Worm (Caenorhabditis elegans) whole organism, dauer: Measurements from ENCODE around the gene BE10.1.

Experiments used
- unc-62 ChIP-seq: sonication (generic microtip); optimal IDR thresholded peaks from 2 replicates; lab custom pipeline; 2017; ENCODE audit warnings: missing biosample characterization, missing genetic modification reagents, missing genetic modification characterization

BE10.1 gene

DNA sequence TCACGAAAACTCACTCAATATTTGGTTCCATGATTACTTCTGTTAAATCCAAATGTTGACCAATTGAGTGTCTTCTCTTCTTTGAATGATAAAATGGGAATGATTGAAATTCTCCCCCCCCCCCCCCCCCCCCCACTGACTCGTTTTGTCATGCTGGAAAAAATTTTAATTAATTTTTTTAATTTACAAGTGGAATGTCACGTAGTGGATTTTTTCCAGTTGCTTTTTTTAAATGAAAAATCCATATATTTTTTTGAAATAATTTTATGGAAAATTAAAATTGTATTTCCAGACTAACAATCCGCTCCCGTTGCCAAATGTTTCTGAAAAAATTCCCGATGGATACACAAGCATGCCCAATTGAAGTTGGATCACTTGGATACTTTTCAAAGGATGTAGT is at the start of gene BE10.1:
Gene BE10.1, minus strand, starts transcription at position 101 of the 400 bp plus-strand sequence.
- TF ChIP-seq unc-62 (GFP tag; lab: Kevin White, UChicago), result no peak

DNA sequence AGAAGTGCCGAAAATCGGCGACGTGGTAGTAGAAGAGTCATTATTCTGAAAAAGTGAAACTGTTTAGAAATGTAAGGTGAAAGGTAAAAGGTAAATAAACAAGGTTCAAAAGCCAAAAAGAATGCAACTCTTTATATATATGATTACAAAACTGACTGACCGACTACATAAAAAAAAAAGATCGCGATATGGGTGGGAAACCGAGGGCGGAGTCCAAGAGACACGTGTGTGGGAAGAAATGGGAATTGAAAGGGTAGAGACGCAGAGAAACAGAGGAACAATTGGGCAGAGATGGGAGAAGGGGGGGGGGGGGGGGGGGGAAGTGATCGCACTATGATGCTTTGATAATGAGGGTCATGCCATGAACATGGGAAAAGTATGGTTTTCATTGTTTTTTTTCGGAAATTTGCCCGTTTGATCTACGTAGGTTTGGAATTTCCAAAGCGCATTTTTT is 49.6 kb upstream of the BE10.1 start, which contains the start of gene Y37D8A.4:
Gene Y37D8A.4, minus strand, starts transcription at position 51 of the 454 bp plus-strand sequence.
- TF ChIP-seq unc-62 (GFP tag; lab: Kevin White, UChicago), result no peak

DNA sequence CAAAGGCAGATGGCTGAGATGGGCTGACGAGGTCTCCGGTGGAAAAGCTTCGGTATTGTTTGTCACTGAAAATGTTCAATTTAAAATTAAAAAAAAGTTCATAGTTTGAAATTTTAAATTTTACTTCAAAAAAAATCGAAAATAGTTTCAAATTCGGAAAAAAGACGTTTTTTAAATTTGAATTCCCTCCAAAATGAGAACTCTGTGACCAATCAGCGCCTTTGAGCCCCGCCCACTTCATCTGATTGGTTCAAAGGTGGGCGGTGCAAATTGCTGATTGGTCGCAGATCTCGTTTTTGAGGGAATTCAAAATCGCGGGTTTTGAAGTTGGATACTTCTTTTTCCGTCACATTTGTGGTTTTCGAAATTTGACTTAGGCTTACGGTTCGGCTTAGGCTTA is 49.0 kb upstream of the BE10.1 start:
- TF ChIP-seq unc-62 (GFP tag; lab: Kevin White, UChicago), result no peak

DNA sequence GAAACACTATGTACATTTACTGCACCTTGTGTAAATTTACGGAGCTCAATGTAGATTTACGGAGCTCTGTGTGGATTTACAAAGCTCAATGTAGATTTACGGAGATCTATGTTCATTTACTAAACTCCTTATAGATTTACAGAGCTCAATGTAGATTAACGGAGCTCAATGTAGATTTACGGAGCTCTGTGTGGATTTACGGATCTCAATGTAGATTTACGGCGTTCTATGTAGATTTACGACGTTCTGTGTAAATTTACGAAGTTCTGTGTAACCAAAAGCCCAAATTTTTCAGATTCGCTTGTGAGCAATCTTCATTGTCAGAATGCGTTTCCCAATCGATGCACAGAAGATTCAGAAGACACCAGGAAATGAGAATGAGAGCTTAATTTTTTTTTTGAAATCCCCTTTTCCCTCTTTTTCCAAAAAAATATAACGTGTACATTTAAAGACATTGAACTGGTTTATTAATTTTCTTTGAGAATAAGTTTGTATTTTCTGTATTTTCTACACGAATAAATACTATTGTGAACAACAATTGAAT is 47.5 kb upstream of the BE10.1 start:
- no peak for TF ChIP-seq unc-62 (GFP tag; lab: Kevin White, UChicago)

DNA sequence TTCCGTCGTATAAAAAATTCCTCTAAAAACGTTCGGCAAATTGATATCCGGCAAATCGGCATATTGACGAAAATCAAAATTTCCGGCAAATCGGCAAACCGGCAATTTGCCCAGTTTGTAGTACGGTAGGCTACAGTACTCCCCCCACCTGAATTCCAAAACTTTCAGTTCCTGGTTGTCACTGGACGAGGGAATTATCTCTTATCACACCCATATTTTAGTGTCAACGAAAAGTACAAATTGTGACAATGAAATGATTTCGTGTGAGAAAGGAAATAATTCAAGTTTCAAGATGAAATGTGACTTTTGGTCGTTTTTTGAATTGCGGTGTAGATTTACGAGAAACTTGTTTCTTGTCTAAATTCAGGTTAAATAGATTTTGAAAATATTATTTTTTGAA is 43.8 kb upstream of the BE10.1 start:
- no peak for TF ChIP-seq unc-62 (GFP tag; lab: Kevin White, UChicago)

DNA sequence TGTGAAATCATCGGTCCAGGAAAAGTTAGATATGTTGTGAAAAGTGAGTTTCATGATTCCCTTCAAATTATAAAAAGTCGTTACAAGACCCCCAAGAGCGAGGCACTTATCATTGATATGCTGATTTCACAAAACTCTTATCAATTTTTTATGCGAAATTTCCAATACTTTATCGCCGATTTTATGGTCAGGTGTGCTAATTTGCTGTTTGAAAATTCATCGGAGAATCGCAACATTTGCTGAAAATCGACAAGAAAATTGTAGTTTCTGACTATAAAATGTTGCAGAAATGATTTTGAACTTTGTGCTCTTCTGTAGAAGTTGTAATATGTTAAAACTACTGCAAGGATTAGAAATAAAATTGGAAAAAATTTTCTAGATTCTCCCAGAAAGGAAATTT is 42.4 kb upstream of the BE10.1 start:
- TF ChIP-seq unc-62 (GFP tag; lab: Kevin White, UChicago), result no peak

DNA sequence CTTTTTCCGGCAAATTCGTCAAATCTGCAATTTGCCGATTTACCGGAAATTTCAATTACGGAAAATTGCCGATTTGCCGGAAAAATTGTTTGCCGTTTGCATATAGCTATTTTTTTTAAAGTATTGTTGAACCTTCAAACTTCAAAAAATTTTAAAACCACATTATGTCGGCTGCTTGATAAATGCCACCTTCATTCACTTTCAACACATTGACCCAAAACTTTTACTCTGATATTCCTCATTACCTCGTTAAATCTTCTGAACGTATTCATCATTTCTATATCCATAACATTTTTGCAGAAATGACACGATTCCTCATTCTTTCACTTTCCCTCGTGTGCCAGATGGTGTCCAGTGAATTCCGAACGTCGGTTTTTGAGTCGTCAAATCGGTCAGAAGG is 39.7 kb upstream of the BE10.1 start, which contains the start of gene Y37D8A.3:
Gene Y37D8A.3, plus strand, starts transcription at position 301 of the 400 bp plus-strand sequence.
- TF ChIP-seq unc-62 (GFP tag; lab: Kevin White, UChicago), result no peak

DNA sequence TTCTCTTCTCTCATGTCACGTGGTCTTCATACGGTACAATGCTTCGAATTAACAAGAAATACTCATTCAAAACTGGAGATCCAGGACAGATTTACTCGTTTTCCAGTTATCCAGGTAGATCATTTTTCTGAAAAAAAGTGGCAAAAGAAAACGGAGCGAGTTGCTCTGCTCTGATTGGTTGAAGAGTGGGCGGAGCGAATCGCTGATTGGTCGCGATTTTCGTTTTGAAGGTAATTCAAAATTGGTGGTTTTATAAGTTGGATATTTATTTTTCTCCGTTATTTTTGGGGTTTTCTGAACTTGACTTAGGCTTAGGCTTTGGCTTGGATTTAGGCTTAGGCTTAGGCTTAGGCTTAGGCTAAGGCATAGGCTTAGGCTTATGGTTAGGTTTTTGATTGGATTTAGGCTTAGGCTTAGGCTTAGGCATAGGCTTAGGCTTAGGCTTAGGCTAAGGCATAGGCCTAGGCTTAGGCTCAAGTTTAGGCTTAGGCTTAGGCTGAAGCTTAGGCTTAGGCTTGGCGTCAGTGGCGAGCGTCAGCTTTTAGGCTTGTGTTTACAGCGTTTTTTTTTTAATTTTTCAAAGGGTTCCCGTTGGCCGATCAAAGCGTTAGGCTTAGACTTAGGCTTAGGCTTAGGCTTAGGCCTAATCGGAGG is 33.4 kb upstream of the BE10.1 start:
- no peak for TF ChIP-seq unc-62 (GFP tag; lab: Kevin White, UChicago)

DNA sequence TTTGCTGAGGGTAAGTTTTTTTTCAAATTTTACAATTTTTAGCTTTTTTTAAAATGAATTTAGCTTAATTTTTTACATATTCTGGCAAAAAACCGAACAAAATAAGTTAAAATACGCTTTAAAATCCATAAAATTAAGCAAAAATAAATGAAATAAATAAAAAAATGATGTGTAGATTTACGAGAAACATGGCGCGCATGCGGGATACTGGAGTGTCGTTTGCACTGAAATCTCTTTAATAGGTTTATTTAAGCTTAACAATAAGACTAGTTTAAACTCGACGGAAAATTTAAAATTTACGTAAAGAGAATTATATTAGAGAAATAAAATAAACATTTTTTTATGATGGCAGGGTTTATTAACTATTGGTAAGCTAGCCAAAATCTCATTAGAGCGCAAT is 32.0 kb upstream of the BE10.1 start:
- TF ChIP-seq unc-62 (GFP tag; lab: Kevin White, UChicago), result no peak

DNA sequence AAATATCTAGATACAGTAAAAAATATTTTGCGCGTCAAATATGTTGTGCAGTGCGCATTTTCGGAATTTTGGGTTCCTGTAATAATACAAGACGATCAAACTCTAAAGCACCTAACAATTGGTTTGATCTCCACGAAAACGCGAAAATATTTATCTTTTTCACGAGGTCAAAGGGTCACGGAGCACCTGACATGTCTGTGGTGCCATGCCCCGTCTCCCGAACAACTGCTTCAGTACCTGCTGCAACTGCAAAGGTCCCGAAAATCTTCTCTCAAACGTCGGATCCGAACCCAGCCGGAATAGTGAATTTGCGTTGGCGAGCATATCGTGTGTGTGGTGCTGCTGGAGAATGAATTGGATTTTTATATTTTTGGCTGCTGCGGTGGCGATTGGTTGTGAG is 30.6 kb upstream of the BE10.1 start, which contains the start of the genes Y37D8A.2 and Y37D8A.25:
Gene Y37D8A.2, plus strand, starts transcription at position 285 of the 400 bp plus-strand sequence.
Gene Y37D8A.25, minus strand, starts transcription at position 345 of the 400 bp plus-strand sequence.
- no peak for TF ChIP-seq unc-62 (GFP tag; lab: Kevin White, UChicago)

DNA sequence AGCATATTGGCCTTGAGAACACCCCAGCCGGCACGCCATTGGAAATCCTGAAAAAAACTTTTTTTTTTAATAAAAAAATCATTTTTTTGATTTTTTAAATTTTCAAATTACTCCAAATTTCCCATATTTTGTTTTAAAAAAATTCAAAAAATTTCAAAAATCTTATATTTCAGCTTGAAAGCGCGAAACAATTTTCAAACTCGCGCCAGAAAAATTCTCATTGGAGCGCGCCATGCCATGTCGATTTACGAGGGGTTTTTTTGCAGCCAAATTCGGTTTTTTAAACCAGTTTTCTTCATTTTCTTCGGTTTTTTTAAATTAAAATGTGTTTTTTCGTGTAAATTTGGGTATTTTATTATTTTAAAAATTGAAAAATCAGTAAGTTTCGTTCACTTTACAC is 29.8 kb upstream of the BE10.1 start:
- TF ChIP-seq unc-62 (GFP tag; lab: Kevin White, UChicago), result no peak

DNA sequence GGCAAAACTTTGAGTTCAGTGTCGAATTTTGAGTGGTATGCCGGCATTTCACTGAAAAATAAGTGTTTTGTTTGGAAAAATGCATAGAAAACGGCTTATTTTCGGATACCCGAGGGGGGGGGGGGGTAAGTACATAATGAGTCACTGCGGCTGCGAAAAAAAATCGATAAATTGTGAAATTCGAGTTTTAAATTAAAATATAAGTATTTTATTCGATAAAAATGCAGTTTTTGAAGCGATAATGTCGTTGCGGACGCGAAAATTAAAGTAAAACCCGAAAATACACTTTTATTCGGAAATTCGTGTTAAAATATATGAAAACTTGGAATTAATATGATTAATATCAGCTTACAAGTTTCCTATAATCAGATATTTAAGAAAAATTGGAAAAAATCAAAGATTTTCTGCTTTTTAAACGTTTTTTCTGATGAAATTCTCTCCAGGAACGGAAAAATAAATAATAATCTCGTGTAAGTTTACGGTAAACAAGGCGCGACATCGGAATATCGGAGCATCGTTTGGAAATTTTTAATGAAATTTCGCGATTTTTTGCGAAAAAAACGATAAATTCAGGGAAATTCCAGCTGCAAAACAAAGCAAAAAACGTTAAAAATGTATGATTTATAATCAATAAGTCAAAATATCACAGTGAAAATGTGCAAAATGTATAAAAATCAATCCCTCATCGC is 28.9 kb upstream of the BE10.1 start, which contains the start of gene arx-5:
Gene arx-5, minus strand, starts transcription at position 51 of the 689 bp plus-strand sequence.
- TF ChIP-seq unc-62 (GFP tag; lab: Kevin White, UChicago), result no peak

DNA sequence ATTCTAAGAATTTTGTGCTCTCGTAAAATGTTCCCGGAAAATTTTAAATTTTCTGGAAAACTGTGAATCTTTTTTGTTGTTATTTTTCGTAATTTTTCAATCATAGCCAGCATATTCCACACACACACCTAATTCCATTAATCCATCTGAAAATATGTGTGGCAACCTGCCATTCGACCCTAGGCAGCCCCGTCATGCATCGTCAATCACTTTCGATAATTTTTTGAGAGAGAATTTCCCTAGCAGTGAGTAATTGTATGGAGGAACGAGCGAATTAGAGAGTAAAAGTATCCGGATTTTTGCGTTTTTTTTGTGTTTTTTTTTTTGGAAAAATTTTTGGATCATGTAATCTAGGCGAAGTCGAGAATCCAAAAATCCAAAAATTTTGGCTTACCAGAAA is 23.9 kb upstream of the BE10.1 start, which contains the start of gene BE10.4:
Gene BE10.4, plus strand, starts transcription at position 301 of the 400 bp plus-strand sequence.
- no peak for TF ChIP-seq unc-62 (GFP tag; lab: Kevin White, UChicago)

DNA sequence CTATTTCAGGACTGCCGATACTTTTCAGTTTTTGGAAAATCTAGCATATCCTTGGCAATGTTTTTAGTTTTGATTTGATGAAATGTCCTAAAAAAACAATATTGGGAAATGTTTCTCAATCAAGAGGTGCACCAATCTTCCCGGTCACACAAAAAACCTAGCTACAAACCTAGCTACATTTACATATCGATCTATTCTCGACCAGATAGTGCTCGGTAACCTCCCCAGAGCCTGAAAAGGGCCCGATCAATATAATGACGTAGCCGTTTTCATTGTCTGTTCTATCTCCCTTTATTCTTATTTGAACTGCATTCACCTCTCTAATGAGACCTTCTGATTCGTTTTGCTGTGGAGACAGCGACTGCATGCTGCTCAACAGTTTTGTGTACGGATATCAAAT is 18.4 kb upstream of the BE10.1 start, which contains the start of gene BE10.3:
Gene BE10.3, plus strand, starts transcription at position 301 of the 400 bp plus-strand sequence.
- TF ChIP-seq unc-62 (GFP tag; lab: Kevin White, UChicago), result no peak

DNA sequence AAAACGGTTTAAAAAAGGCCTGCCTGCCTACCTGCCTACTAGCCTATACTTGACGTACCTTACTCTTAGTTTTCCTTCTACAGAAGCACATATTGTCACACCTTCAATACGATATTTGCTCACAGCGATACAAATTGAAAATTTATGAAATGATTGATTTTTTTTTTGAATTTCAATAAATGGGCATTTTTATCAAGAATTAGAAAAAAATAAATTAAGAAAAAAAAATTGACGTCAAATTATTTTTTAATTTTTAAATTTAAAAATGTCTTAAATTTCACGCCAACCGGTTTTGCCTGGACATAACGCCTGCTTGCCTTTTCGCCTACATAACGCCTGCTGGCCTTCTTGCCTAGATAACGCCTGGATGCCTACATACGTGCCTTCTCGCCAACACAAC is 17.4 kb upstream of the BE10.1 start, which contains the start of gene BE10.5:
Gene BE10.5, minus strand, starts transcription at position 101 of the 400 bp plus-strand sequence.
- no peak for TF ChIP-seq unc-62 (GFP tag; lab: Kevin White, UChicago)

DNA sequence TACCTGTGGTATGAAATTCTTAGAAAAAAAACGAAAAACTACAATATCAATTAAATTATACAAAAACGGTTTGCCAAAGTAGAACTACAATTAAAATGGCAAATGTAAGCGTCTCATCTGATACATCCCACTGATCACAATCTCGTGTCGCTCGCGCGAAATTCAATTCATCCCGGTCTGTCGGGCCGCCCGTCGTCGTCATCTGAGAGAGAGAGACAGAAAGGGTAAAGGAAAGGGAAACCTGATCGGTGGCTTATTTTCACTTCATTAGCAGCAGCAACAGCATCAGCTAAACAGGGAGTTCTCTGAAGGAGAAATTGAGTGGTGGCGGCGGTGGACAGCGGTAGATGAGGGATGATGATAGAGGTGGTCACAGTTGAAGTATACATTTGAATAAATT is 11.2 kb upstream of the BE10.1 start:
- TF ChIP-seq unc-62 (GFP tag; lab: Kevin White, UChicago), result no peak
